Fruit fly (Drosophila melanogaster): ENCODE measurements around the gene baz.

DNA sequence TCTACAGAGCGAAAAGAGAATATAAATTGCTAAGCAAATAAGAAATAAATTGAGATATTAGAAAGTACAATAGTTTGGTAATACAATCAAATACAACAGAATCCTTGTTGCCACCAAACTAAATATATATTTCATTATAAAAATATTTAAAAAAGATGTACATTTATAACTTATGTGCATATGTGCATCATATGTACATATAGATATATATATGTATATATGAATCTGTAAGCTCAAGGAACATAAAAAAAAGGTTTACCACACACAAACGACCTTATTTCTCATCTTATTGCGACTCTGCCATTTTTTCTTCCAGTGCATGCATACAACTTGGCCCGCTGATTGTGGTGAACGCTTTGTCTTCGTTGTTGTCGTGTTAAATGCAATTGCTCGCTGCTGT lies 46.5 kb upstream of the baz start:
- TF ChIP-seq Hnf4 (GFP tag; optimal IDR thresholded peaks at IDR 0.05) (no peak), psq (GFP tag; optimal IDR thresholded peaks at IDR 0.05) (peak; percentile 61), h (GFP tag; optimal IDR thresholded peaks at IDR 0.05) (no peak), usp (GFP tag; optimal IDR thresholded peaks at IDR 0.05) (no peak)
